Fruit fly (Drosophila melanogaster): ENCODE measurements around the gene CG9536.

Gene CG9536

DNA sequence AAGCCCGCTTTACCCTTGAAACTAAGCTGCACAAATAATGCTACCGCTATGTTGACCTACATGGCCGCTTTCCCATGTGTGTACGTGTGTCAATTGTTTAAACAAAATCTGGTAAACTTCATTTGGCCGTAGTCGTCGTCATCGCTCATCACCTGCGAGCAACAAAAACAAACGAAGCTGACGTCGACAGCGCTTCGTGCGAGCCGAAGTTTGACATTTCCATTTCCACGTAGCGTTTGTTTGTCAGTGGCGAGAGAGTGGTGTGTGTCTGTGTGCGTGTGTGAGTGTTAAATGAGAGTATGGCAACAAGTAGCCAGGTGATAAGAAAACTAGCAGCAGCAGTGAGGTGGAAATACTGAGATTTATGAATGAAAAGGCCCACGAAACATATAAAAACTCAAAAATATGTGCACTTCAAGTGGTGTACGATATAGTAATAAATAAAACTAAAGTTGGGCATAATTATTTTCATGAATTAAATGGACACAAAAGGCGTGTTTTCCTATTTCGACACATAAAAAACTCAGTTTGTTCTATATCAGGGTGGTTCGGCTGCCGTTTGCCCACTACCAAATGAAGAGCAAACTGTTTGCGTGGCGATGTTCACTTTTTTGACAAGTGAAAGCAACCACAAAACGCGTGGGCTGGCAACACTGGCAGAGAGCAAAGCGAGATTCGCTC is 2.6 kb upstream of the CG9536 start (continued):
- peak; percentile 33 for TF ChIP-seq Hand (GFP tag; optimal IDR thresholded peaks at IDR 0.05)
- TF ChIP-seq corto (GFP tag; optimal IDR thresholded peaks at IDR 0.05): no peak
- peak; percentile 18 for TF ChIP-seq unpg (GFP tag; optimal IDR thresholded peaks at IDR 0.05)
- no peak for TF ChIP-seq CG2129 (GFP tag; IDR thresholded peaks at IDR 0.05; ENCODE audit: partially characterized antibody)
- TF ChIP-seq CG2875 (GFP tag; optimal IDR thresholded peaks at IDR 0.05): no peak
- TF ChIP-seq CG8359 (GFP tag; optimal IDR thresholded peaks at IDR 0.05; ENCODE audit: borderline replicate concordance): no peak
- TF ChIP-seq insv (GFP tag; optimal IDR thresholded peaks at IDR 0.05): peak in 1 of 2 experiments; percentile 28
- TF ChIP-seq NfI (GFP tag; optimal IDR thresholded peaks at IDR 0.05): peak; percentile 30
- no peak for TF ChIP-seq chn (GFP tag; optimal IDR thresholded peaks at IDR 0.05)
- no peak for TF ChIP-seq CoRest (tag; optimal IDR thresholded peaks at IDR 0.05)
- peak; percentile 34 for TF ChIP-seq CG18619 (GFP tag; optimal IDR thresholded peaks at IDR 0.05)
- peak; percentile 54 for TF ChIP-seq CG2678 (tag; optimal IDR thresholded peaks at IDR 0.05)
- no peak for TF ChIP-seq MBD-R2 (GFP tag; IDR thresholded peaks at IDR 0.05)
- no peak for TF ChIP-seq Spps (tag; optimal IDR thresholded peaks at IDR 0.05)
- no peak for TF ChIP-seq CTCF (GFP tag; optimal IDR thresholded peaks at IDR 0.05)
- no peak for TF ChIP-seq run (tag; optimal IDR thresholded peaks at IDR 0.05)
- no peak for TF ChIP-seq gfzf (GFP tag; optimal IDR thresholded peaks at IDR 0.05)
- TF ChIP-seq CG11247 (GFP tag; IDR thresholded peaks at IDR 0.05): no peak
- peak; percentile 17 for TF ChIP-seq CG13894 (tag; optimal IDR thresholded peaks at IDR 0.05)
- no peak for TF ChIP-seq toy (GFP tag; IDR thresholded peaks at IDR 0.05)
- no peak for TF ChIP-seq jigr1 (GFP tag; IDR thresholded peaks at IDR 0.05)
- no peak for TF ChIP-seq Taf1 (GFP tag; IDR thresholded peaks at IDR 0.05)
- peak; percentile 83 for TF ChIP-seq CG10543 (GFP tag; optimal IDR thresholded peaks at IDR 0.05)
- TF ChIP-seq CG6813 (GFP tag; optimal IDR thresholded peaks at IDR 0.05): peak; percentile 69
- TF ChIP-seq CG12299 (tag; optimal IDR thresholded peaks at IDR 0.05): peak; percentile 63
- TF ChIP-seq CG9817 (tag; optimal IDR thresholded peaks at IDR 0.05): peak; percentile 18
- peak; percentile 72 for TF ChIP-seq CG4328 (GFP tag; optimal IDR thresholded peaks at IDR 0.05)
- no peak for TF ChIP-seq esg (GFP tag; conservative IDR thresholded peaks at IDR 0.05)
- no peak for TF ChIP-seq Gsc (GFP tag; IDR thresholded peaks at IDR 0.05)
- peak; percentile 9 for TF ChIP-seq ind (GFP tag; optimal IDR thresholded peaks at IDR 0.05)
- no peak for TF ChIP-seq kay (GFP tag; optimal IDR thresholded peaks at IDR 0.05)
- peak; percentile 4 for TF ChIP-seq CG18476 (GFP tag; optimal IDR thresholded peaks at IDR 0.05)
- TF ChIP-seq hbn (GFP tag; IDR thresholded peaks at IDR 0.05; ENCODE audit: partially characterized antibody): no peak
- no peak for TF ChIP-seq CG4730 (GFP tag; IDR thresholded peaks at IDR 0.05)
- TF ChIP-seq Vsx1 (GFP tag; optimal IDR thresholded peaks at IDR 0.05): peak; percentile 24
- TF ChIP-seq lilli (GFP tag; optimal IDR thresholded peaks at IDR 0.05): no peak
- peak; percentile 57 for TF ChIP-seq nau (GFP tag; optimal IDR thresholded peaks at IDR 0.05)
- TF ChIP-seq lab (GFP tag; optimal IDR thresholded peaks at IDR 0.05): peak; percentile 80
- TF ChIP-seq CG17802 (tag; optimal IDR thresholded peaks at IDR 0.05): no peak
- TF ChIP-seq dan (GFP tag; IDR thresholded peaks at IDR 0.05): no peak
- TF ChIP-seq CG6791 (GFP tag; IDR thresholded peaks at IDR 0.05; ENCODE audit: partially characterized antibody): no peak
- no peak for TF ChIP-seq pan (optimal IDR thresholded peaks at IDR 0.05)
- TF ChIP-seq pan (GFP tag; optimal IDR thresholded peaks at IDR 0.05 in 1 of 2, IDR thresholded peaks at IDR 0.05 in 1 of 2): no peak
- peak; percentile 35 for TF ChIP-seq gem (tag; optimal IDR thresholded peaks at IDR 0.05)
- no peak for TF ChIP-seq CG3847 (GFP tag; IDR thresholded peaks at IDR 0.05)
- TF ChIP-seq CG9437 (GFP tag; optimal IDR thresholded peaks at IDR 0.05): no peak
- peak; percentile 11 for TF ChIP-seq CG18262 (tag; optimal IDR thresholded peaks at IDR 0.05)
- no peak for TF ChIP-seq CG16779 (GFP tag; IDR thresholded peaks at IDR 0.05)
- peak; percentile 20 for TF ChIP-seq sd (tag; optimal IDR thresholded peaks at IDR 0.05)
- peak; percentile 65 for TF ChIP-seq CG10431 (GFP tag; optimal IDR thresholded peaks at IDR 0.05)
